Worm (Caenorhabditis elegans): ENCODE measurements around the gene Y37D8A.4.

The Y37D8A.4 gene

DNA sequence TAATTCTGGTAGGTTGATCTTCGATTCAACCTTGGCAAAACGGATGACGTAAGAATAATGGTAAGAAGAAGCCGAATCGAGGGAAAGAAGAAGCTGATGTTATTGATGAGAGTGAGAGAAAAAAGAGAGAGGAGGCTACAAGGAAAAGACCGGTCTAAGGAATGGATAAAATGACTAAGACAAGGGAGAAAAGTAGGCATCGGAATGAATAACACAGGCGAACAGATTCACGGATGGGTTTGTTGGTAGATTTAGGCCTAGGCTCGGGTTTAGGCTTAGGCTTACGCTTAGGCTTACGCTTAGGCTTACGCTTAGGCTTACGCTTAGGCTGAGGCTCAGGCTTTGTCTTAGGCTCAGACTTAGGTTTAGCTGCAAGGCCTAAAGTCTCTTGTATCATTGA, 40.3 kb downstream of the Y37D8A.4 start, which contains the start of gene agmo-1:
TSS of gene agmo-1 (minus strand) at position 101 of the 400 bp plus-strand sequence.
- no peak for TF ChIP-seq ceh-82 (tag; optimal IDR thresholded peaks at IDR 0.05)
- TF ChIP-seq snpc-4 (tag; optimal IDR thresholded peaks at IDR 0.05): no peak
- peak; percentile 70 for TF ChIP-seq nhr-25 (tag; optimal IDR thresholded peaks at IDR 0.05)
- no peak for TF ChIP-seq lin-39 (tag; optimal IDR thresholded peaks at IDR 0.05)
- no peak for TF ChIP-seq nhr-23 (tag; optimal IDR thresholded peaks at IDR 0.05)
- TF ChIP-seq ama-1 (optimal IDR thresholded peaks at IDR 0.05): no peak
- no peak for TF ChIP-seq fos-1 (tag; optimal IDR thresholded peaks at IDR 0.05)

DNA sequence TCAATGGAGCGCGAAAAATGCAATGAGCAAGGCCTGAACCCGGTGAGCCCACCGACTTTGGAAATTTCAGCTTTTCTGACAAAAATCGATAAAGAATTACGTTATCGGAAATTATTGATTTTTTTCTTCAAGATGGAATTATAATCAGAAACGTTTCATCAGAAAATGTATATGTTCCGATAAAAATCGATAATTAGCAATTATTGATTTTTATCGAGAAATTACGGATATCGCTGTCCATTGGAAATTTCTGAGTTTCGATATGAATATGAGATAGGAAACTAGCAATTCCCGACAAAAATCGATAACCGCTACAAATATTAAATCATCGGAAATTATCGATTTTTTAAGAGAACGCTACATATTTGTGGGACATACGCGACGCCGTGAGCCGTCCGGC, 44.6 kb downstream of the Y37D8A.4 start:
- TF ChIP-seq pqm-1 (tag; optimal IDR thresholded peaks at IDR 0.05) (no peak), elt-3 (tag; optimal IDR thresholded peaks at IDR 0.05) (no peak), nhr-67 (tag; optimal IDR thresholded peaks at IDR 0.05) (no peak), egl-27 (tag; optimal IDR thresholded peaks at IDR 0.05) (no peak), egl-5 (tag; optimal IDR thresholded peaks at IDR 0.05) (no peak), ceh-28 (tag; optimal IDR thresholded peaks at IDR 0.05) (peak; percentile 93), unc-39 (tag; optimal IDR thresholded peaks at IDR 0.05) (no peak)

DNA sequence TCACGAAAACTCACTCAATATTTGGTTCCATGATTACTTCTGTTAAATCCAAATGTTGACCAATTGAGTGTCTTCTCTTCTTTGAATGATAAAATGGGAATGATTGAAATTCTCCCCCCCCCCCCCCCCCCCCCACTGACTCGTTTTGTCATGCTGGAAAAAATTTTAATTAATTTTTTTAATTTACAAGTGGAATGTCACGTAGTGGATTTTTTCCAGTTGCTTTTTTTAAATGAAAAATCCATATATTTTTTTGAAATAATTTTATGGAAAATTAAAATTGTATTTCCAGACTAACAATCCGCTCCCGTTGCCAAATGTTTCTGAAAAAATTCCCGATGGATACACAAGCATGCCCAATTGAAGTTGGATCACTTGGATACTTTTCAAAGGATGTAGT, 49.3 kb downstream of the Y37D8A.4 start, which contains the start of gene BE10.1:
TSS of gene BE10.1 (minus strand) at position 101 of the 400 bp plus-strand sequence.
- TF ChIP-seq elt-1 (tag; optimal IDR thresholded peaks at IDR 0.05) (no peak), eor-1 (tag; optimal IDR thresholded peaks at IDR 0.05) (no peak), nhr-28 (tag; optimal IDR thresholded peaks at IDR 0.05) (no peak), nhr-12 (tag; optimal IDR thresholded peaks at IDR 0.05) (no peak), R02D3.7 (tag; optimal IDR thresholded peaks at IDR 0.05) (no peak), nhr-77 (tag; optimal IDR thresholded peaks at IDR 0.05) (no peak), nhr-25 (tag; optimal IDR thresholded peaks at IDR 0.05) (no peak), elt-3 (tag; optimal IDR thresholded peaks at IDR 0.05) (no peak), zag-1 (tag; optimal IDR thresholded peaks at IDR 0.05) (no peak), mml-1 (tag; optimal IDR thresholded peaks at IDR 0.05) (no peak), nhr-23 (tag; optimal IDR thresholded peaks at IDR 0.05) (no peak), nhr-67 (tag; optimal IDR thresholded peaks at IDR 0.05) (no peak), aly-2 (tag; optimal IDR thresholded peaks at IDR 0.05) (no peak), lin-39 (tag; optimal IDR thresholded peaks at IDR 0.05) (no peak), ceh-82 (tag; optimal IDR thresholded peaks at IDR 0.05) (no peak), pha-4 (tag; optimal IDR thresholded peaks at IDR 0.05) (no peak)

DNA sequence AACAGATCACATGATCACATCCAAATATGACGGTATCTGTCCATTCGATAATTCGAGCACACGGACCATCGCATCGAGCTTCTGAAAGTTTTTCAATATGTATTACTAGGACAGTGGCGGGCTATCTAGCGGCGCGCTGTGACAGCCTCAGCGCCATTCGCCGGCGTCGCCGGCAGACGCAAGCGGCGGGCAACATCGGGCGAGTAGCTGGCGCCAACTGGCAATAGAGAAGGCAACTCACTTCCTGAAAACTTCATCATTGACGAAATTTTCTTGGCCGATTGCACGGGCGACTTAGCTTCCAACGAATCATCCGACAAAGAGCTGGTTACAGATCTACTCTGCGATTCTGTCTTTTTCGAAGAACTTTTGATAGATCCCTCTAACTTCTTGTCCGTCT, 50.5 kb downstream of the Y37D8A.4 start:
- TF ChIP-seq fos-1 (tag; optimal IDR thresholded peaks at IDR 0.05) (no peak), nhr-43 (tag; optimal IDR thresholded peaks at IDR 0.05; ENCODE audit: poor library complexity, severe bottlenecking) (no peak), ceh-82 (tag; optimal IDR thresholded peaks at IDR 0.05) (no peak), nfya-1 (tag; optimal IDR thresholded peaks at IDR 0.05; ENCODE audit: insufficient read depth) (no peak), unc-39 (tag; optimal IDR thresholded peaks at IDR 0.05) (no peak), daf-12 (tag; optimal IDR thresholded peaks at IDR 0.05) (no peak), nhr-76 (tag; optimal IDR thresholded peaks at IDR 0.05) (no peak), nhr-28 (tag; optimal IDR thresholded peaks at IDR 0.05) (no peak), zag-1 (tag; optimal IDR thresholded peaks at IDR 0.05) (no peak), pqm-1 (tag; optimal IDR thresholded peaks at IDR 0.05) (no peak), mml-1 (tag; optimal IDR thresholded peaks at IDR 0.05) (no peak), mdl-1 (tag; optimal IDR thresholded peaks at IDR 0.05) (no peak)

All from whole organism, L3 larva.